Worm (Caenorhabditis elegans) whole organism, L4/young adult: ENCODE data around the gene T05H4.3.

Experiments
- dao-5 ChIP-seq: sonication (generic microtip); optimal IDR thresholded peaks from 2 replicates; lab custom pipeline; 2016; ENCODE audit warnings: missing genotype, missing genetic modification characterization, moderate library complexity, missing compliant biosample characterization
- him-1 ChIP-seq: sonication (generic microtip); optimal IDR thresholded peaks from 2 replicates; lab custom pipeline; 2016; ENCODE audit warnings: missing genotype, missing genetic modification reagents, missing genetic modification characterization, missing compliant biosample characterization

ce11 chrV:6461250-6461649 lies 19.1 kb downstream of the T05H4.3 start:
- TF ChIP-seq him-1 (no peak), dao-5 (no peak)
